Worm (Caenorhabditis elegans): ENCODE data around the gene srx-21.

- TF ChIP-seq flt-1 (GFP tag; IDR thresholded peaks at IDR 0.05), result no peak
- no peak for TF ChIP-seq ztf-29 (GFP tag; IDR thresholded peaks at IDR 0.05)
- TF ChIP-seq ref-1 (GFP tag; conservative IDR thresholded peaks at IDR 0.05), result no peak
- TF ChIP-seq med-1 (GFP tag; optimal IDR thresholded peaks at IDR 0.05; ENCODE audit: insufficient read depth), result no peak
- no peak for TF ChIP-seq T22C8.4 (GFP tag; IDR thresholded peaks at IDR 0.05)
- no peak for TF ChIP-seq cog-1 (tag; optimal IDR thresholded peaks at IDR 0.05)
- TF ChIP-seq klf-2 (GFP tag; conservative IDR thresholded peaks at IDR 0.05), result no peak
These were observed 2.8 kb downstream of the srx-21 start, which contains the start of gene srx-22 for ce11 chrV:679663-680062.
